Worm (Caenorhabditis elegans) whole organism, late embryonic: ENCODE measurements around the gene him-4.
A peak's percentile ranks its signal among the peaks of the same experiment; 100 is the strongest.

Experiments used
- F13H6.1 ChIP-seq: sonication (generic microtip); optimal IDR thresholded peaks from 2 replicates; lab custom pipeline; 2016; ENCODE audit warnings: missing genetic modification characterization, missing compliant biosample characterization
- Y22D7AL.16 ChIP-seq: sonication (generic microtip); optimal IDR thresholded peaks from 2 replicates; lab custom pipeline; 2016; ENCODE audit warnings: missing genetic modification characterization, missing compliant biosample characterization
- ceh-22 ChIP-seq: sonication (generic microtip); optimal IDR thresholded peaks from 2 replicates; lab custom pipeline; 2017; ENCODE audit warnings: missing biosample characterization, missing genetic modification characterization
- ceh-30 ChIP-seq: fragments of 150-350 bp; optimal IDR thresholded peaks from 2 replicates; lab custom pipeline; 2014; ENCODE audit warnings: missing biosample characterization, missing genetic modification characterization
- ceh-45 ChIP-seq: fragments of 200-800 bp; sonication (Bioruptor generic); IDR thresholded peaks from 2 replicates; pipeline ENCODE4 v1.3.6; 2022; ENCODE audit warnings: missing genetic modification reagents, missing genetic modification characterization, missing compliant biosample characterization
- ceh-48 ChIP-seq: sonication (generic microtip); optimal IDR thresholded peaks from 2 replicates; lab custom pipeline; 2016; ENCODE audit warnings: missing genetic modification characterization, inconsistent platforms, missing compliant biosample characterization
- elt-2 ChIP-seq: sonication (generic microtip); optimal IDR thresholded peaks from 2 replicates; lab custom pipeline; 2016; ENCODE audit warnings: missing genetic modification reagents, missing genetic modification characterization, missing compliant biosample characterization
- ets-4 ChIP-seq: sonication (generic microtip); optimal IDR thresholded peaks from 2 replicates; lab custom pipeline; 2016; ENCODE audit warnings: missing genetic modification characterization, missing compliant biosample characterization
- pha-4 ChIP-seq: fragments of 150-350 bp; optimal IDR thresholded peaks from 2 replicates; lab custom pipeline; 2018; ENCODE audit warnings: missing biosample characterization, missing genetic modification reagents, missing genetic modification characterization
- pqm-1 ChIP-seq: sonication (generic microtip); optimal IDR thresholded peaks from 2 replicates; lab custom pipeline; 2016; ENCODE audit warnings: missing genetic modification characterization, missing compliant biosample characterization
- rnt-1 ChIP-seq: sonication (generic microtip); optimal IDR thresholded peaks from 2 replicates; lab custom pipeline; 2016; ENCODE audit warnings: missing genetic modification characterization, missing compliant biosample characterization

ce11 chrX:9680119-9680682 is 37.2 kb upstream of the him-4 start, which contains the start of gene ifp-1:
- no peak for TF ChIP-seq F13H6.1 (tag; lab: Kevin White, UChicago)
- no peak for TF ChIP-seq ceh-45
- no peak for TF ChIP-seq Y22D7AL.16
- no peak for TF ChIP-seq ceh-22
- no peak for TF ChIP-seq pqm-1 (tag; lab: Kevin White, UChicago)
- no peak for TF ChIP-seq ceh-48 (tag; lab: Kevin White, UChicago)
- TF ChIP-seq ets-4 = no peak
- TF ChIP-seq rnt-1 (tag; lab: Kevin White, UChicago) = no peak
- TF ChIP-seq pha-4 (tag; lab: Kevin White, UChicago) = no peak
- no peak for TF ChIP-seq ceh-30 (tag; lab: Kevin White, UChicago)
- peak; percentile 1 for TF ChIP-seq elt-2
